Worm (Caenorhabditis elegans) whole organism, L1 larva: ENCODE results near the gene sorf-1.

Experiments
- C04F5.9 ChIP-seq: sonication (generic microtip); optimal IDR thresholded peaks from 2 replicates; lab custom pipeline; 2016; ENCODE audit warnings: missing genetic modification characterization, missing compliant biosample characterization
- C16A3.4 ChIP-seq: fragments of 150-350 bp; optimal IDR thresholded peaks from 2 replicates; lab custom pipeline; 2014; ENCODE audit warnings: missing biosample characterization, missing genetic modification characterization
- C34B4.2 ChIP-seq: sonication (generic microtip); optimal IDR thresholded peaks from 2 replicates; lab custom pipeline; 2017; ENCODE audit warnings: mild to moderate bottlenecking, missing genetic modification characterization, missing compliant biosample characterization
- F16B12.6 ChIP-seq: fragments of 150-350 bp; optimal IDR thresholded peaks from 2 replicates; lab custom pipeline; 2014; ENCODE audit warnings: missing biosample characterization, missing genetic modification characterization
- Y116A8C.19 ChIP-seq: sonication (generic microtip); optimal IDR thresholded peaks from 2 replicates; lab custom pipeline; 2016; ENCODE audit warnings: missing compliant biosample characterization, missing genetic modification characterization, borderline replicate concordance
- aha-1 ChIP-seq: fragments of 150-350 bp; optimal IDR thresholded peaks from 2 replicates; lab custom pipeline; 2014; ENCODE audit warnings: missing biosample characterization, missing genetic modification characterization
- ama-1 ChIP-seq: fragments of 150-350 bp; optimal IDR thresholded peaks from 2 replicates; lab custom pipeline; 2014
- blmp-1 ChIP-seq: fragments of 150-350 bp; optimal IDR thresholded peaks from 2 replicates; lab custom pipeline; 2014; ENCODE audit warnings: missing biosample characterization, missing genetic modification characterization
- ceh-82 ChIP-seq, 3 experiments: fragments of 150-350 bp in 1 of 3; sonication (generic microtip) in 2 of 3; optimal IDR thresholded peaks; 2 replicates each; lab custom pipeline; 2014 to 2017; ENCODE audit warnings: missing biosample characterization in 3 of 3, missing genetic modification characterization in 3 of 3
- ces-1 ChIP-seq: fragments of 150-350 bp; optimal IDR thresholded peaks from 2 replicates; lab custom pipeline; 2014; ENCODE audit warnings: missing biosample characterization, missing genetic modification reagents, missing genetic modification characterization
- dsc-1 ChIP-seq: sonication (generic microtip); optimal IDR thresholded peaks from 2 replicates; lab custom pipeline; 2016; ENCODE audit warnings: mild to moderate bottlenecking, missing genetic modification characterization, missing compliant biosample characterization
- efl-3 ChIP-seq: fragments of 200-800 bp; sonication (Bioruptor generic); optimal IDR thresholded peaks from 2 replicates; lab custom pipeline; 2018; ENCODE audit warnings: mild to moderate bottlenecking, missing genetic modification characterization, missing compliant biosample characterization
- elt-2 ChIP-seq: sonication (generic microtip); optimal IDR thresholded peaks from 2 replicates; lab custom pipeline; 2016; ENCODE audit warnings: missing genetic modification characterization, mild to moderate bottlenecking, inconsistent platforms, missing compliant biosample characterization, missing genetic modification reagents
- ets-5 ChIP-seq: fragments of 200-800 bp; sonication (Bioruptor generic); IDR thresholded peaks from 2 replicates; pipeline ENCODE4 v1.3.6; 2022; ENCODE audit warnings: missing genetic modification characterization, missing compliant biosample characterization
- fkh-10 ChIP-seq: sonication (generic microtip); optimal IDR thresholded peaks from 2 replicates; lab custom pipeline; 2017; ENCODE audit warnings: missing biosample characterization, missing genetic modification reagents, missing genetic modification characterization
- fkh-4 ChIP-seq: sonication (generic microtip); optimal IDR thresholded peaks from 2 replicates; lab custom pipeline; 2016; ENCODE audit warnings: missing compliant biosample characterization, missing genetic modification characterization, borderline replicate concordance
- fkh-8 ChIP-seq: sonication (generic microtip); optimal IDR thresholded peaks from 2 replicates; lab custom pipeline; 2016; ENCODE audit warnings: mild to moderate bottlenecking, missing genetic modification characterization, missing compliant biosample characterization
- isw-1 ChIP-seq: fragments of 200-800 bp; sonication (Bioruptor generic); IDR thresholded peaks from 2 replicates; pipeline ENCODE4 v1.3.6; 2022; ENCODE audit warnings: missing genetic modification characterization, missing compliant biosample characterization
- lin-13 ChIP-seq: fragments of 150-350 bp; optimal IDR thresholded peaks from 2 replicates; lab custom pipeline; 2014; ENCODE audit warnings: missing biosample characterization, missing genetic modification reagents, missing genetic modification characterization
- lin-14 ChIP-seq: fragments of 200-800 bp; sonication (Bioruptor generic); optimal IDR thresholded peaks from 2 replicates; lab custom pipeline; 2018; ENCODE audit warnings: mild to moderate bottlenecking, missing genetic modification characterization, moderate library complexity, missing compliant biosample characterization
- lin-39 ChIP-seq: fragments of 150-350 bp; optimal IDR thresholded peaks from 2 replicates; lab custom pipeline; 2014; ENCODE audit warnings: missing biosample characterization, missing genetic modification reagents, missing genetic modification characterization
- lir-3 ChIP-seq: sonication (generic microtip); optimal IDR thresholded peaks from 2 replicates; lab custom pipeline; 2016; ENCODE audit warnings: mild to moderate bottlenecking, missing genetic modification characterization, moderate library complexity, missing compliant biosample characterization; ENCODE audit not compliant: poor library complexity
- mdl-1 ChIP-seq, 2 experiments: fragments of 150-350 bp; optimal IDR thresholded peaks; 2 replicates each; lab custom pipeline; 2014 to 2017; ENCODE audit warnings: missing biosample characterization in 2 of 2, missing genetic modification characterization in 2 of 2, inconsistent platforms in 1 of 2
- mep-1 ChIP-seq: fragments of 150-350 bp; optimal IDR thresholded peaks from 2 replicates; lab custom pipeline; 2014; ENCODE audit warnings: missing biosample characterization, missing genetic modification characterization
- nhr-11 ChIP-seq: fragments of 150-350 bp; optimal IDR thresholded peaks from 2 replicates; lab custom pipeline; 2014; ENCODE audit warnings: missing biosample characterization, missing genetic modification characterization
- nhr-19 ChIP-seq: fragments of 200-800 bp; sonication (Bioruptor generic); conservative IDR thresholded peaks from 2 replicates; pipeline ENCODE4 v1.3.6; 2022; ENCODE audit warnings: missing genetic modification characterization, missing compliant biosample characterization
- nhr-71 ChIP-seq: sonication (generic microtip); optimal IDR thresholded peaks from 2 replicates; lab custom pipeline; 2016; ENCODE audit warnings: mild to moderate bottlenecking, missing genetic modification characterization, moderate library complexity, missing compliant biosample characterization
- nhr-76 ChIP-seq: sonication (generic microtip); optimal IDR thresholded peaks from 2 replicates; lab custom pipeline; 2017; ENCODE audit warnings: missing biosample characterization, missing genetic modification characterization
- nhr-77 ChIP-seq: fragments of 150-350 bp; optimal IDR thresholded peaks from 2 replicates; lab custom pipeline; 2014; ENCODE audit warnings: missing biosample characterization, missing genetic modification characterization
- nhr-85 ChIP-seq: sonication (generic microtip); peaks from one replicate; lab custom pipeline; 2016; ENCODE audit warnings: missing genetic modification characterization, inconsistent platforms, missing compliant biosample characterization
- nhr-90 ChIP-seq: sonication (generic microtip); optimal IDR thresholded peaks from 2 replicates; lab custom pipeline; 2016; ENCODE audit warnings: mild to moderate bottlenecking, missing genetic modification characterization, missing compliant biosample characterization; ENCODE audit not compliant: poor library complexity
- pag-3 ChIP-seq: sonication (generic microtip); optimal IDR thresholded peaks from 2 replicates; lab custom pipeline; 2017; ENCODE audit warnings: missing genetic modification characterization, mild to moderate bottlenecking, missing compliant biosample characterization, antibody characterized with exemption, borderline replicate concordance; ENCODE audit not compliant: insufficient read depth
- snpc-4 ChIP-seq: fragments of 150-350 bp; optimal IDR thresholded peaks from 2 replicates; lab custom pipeline; 2014; ENCODE audit warnings: missing biosample characterization, missing genetic modification characterization
- tbx-2 ChIP-seq: sonication (generic microtip); optimal IDR thresholded peaks from 2 replicates; lab custom pipeline; 2016; ENCODE audit warnings: missing genetic modification characterization, missing compliant biosample characterization
- unc-130 ChIP-seq: fragments of 150-350 bp; optimal IDR thresholded peaks from 2 replicates; lab custom pipeline; 2017; ENCODE audit warnings: missing biosample characterization, missing genetic modification characterization, inconsistent platforms
- unc-98 ChIP-seq: fragments of 200-800 bp; sonication (Bioruptor generic); IDR thresholded peaks from 2 replicates; pipeline ENCODE4 v1.3.6; 2022; ENCODE audit warnings: missing genetic modification characterization, missing compliant biosample characterization
- vab-15 ChIP-seq: sonication (generic microtip); optimal IDR thresholded peaks from 2 replicates; lab custom pipeline; 2017; ENCODE audit warnings: missing genotype, mild to moderate bottlenecking, missing genetic modification characterization, missing compliant biosample characterization
- zag-1 ChIP-seq: fragments of 150-350 bp; optimal IDR thresholded peaks from 2 replicates; lab custom pipeline; 2014; ENCODE audit warnings: missing biosample characterization, missing genetic modification characterization
- zip-4 ChIP-seq: fragments of 200-800 bp; sonication (Bioruptor generic); optimal IDR thresholded peaks from 2 replicates; lab custom pipeline; 2018; ENCODE audit warnings: mild to moderate bottlenecking, missing genetic modification characterization, moderate library complexity, missing compliant biosample characterization
- ztf-11 ChIP-seq, 2 experiments: sonication (generic microtip); optimal IDR thresholded peaks; 2 replicates each; lab custom pipeline; 2016 to 2017; ENCODE audit warnings: missing genetic modification characterization in 2 of 2, missing biosample characterization in 1 of 2, missing compliant biosample characterization in 1 of 2
- ztf-4 ChIP-seq: fragments of 150-350 bp; optimal IDR thresholded peaks from 2 replicates; lab custom pipeline; 2014; ENCODE audit warnings: missing biosample characterization, missing genetic modification characterization

The sorf-1 gene

ce11 chrX:3396735-3397134 lies 17.7 kb upstream of the sorf-1 start:
- TF ChIP-seq nhr-71 (tag; lab: Kevin White, UChicago) (no peak), fkh-8 (no peak), ets-5 (GFP tag; lab: Robert Waterston, UW) (no peak), blmp-1 (peak; percentile 70), aha-1 (no peak)
- TF ChIP-seq, all 84 proteins: peak for 1

- no peak for TF ChIP-seq pag-3 (tag; lab: Kevin White, UChicago)
- no peak for TF ChIP-seq nhr-71 (tag; lab: Kevin White, UChicago)
- peak; percentile 71 for TF ChIP-seq dsc-1 (tag; lab: Kevin White, UChicago)
These were observed 14.5 kb upstream of the sorf-1 start, which contains the start of gene slcf-2 for ce11 chrX:3393562-3393961. slcf-2 (plus strand) TSS chrX:3393862.

- TF ChIP-seq isw-1 (GFP tag; lab: Robert Waterston, UW) (no peak), tbx-2 (tag; lab: Kevin White, UChicago) (no peak), lin-13 (no peak), ces-1 (no peak), fkh-10 (GFP tag; lab: Kevin White, UChicago) (no peak), lir-3 (tag; lab: Kevin White, UChicago) (no peak), Y116A8C.19 (tag; lab: Kevin White, UChicago) (no peak), elt-2 (no peak), zip-4 (GFP tag; lab: Kevin White, UChicago) (no peak), zag-1 (tag; lab: Kevin White, UChicago) (no peak), nhr-90 (no peak), efl-3 (no peak), C34B4.2 (tag; lab: Kevin White, UChicago) (no peak), mdl-1 (tag; optimal IDR thresholded peaks at IDR 0.05; lab: Kevin White, UChicago) (no peak), unc-130 (tag; lab: Kevin White, UChicago) (no peak), nhr-76 (tag; lab: Kevin White, UChicago) (no peak)
These were observed 6.3 kb upstream of the sorf-1 start, which contains the start of gene acp-1 for ce11 chrX:3385362-3385761. acp-1 (minus strand) TSS chrX:3385462.

ce11 chrX:3380167-3380566 lies 1.1 kb upstream of the sorf-1 start, which contains the start of gene ZK563.7:
ZK563.7 (plus strand) TSS chrX:3380467.
- TF ChIP-seq nhr-85 (peak; percentile 43), C04F5.9 (tag; lab: Kevin White, UChicago) (no peak)

ce11 chrX:3375320-3375719 lies 3.7 kb downstream of the sorf-1 start:
- TF ChIP-seq dsc-1 (tag; lab: Kevin White, UChicago) (peak; percentile 88), fkh-4 (peak; percentile 50), nhr-71 (tag; lab: Kevin White, UChicago) (no peak), nhr-90 (no peak), ama-1 (lab: Kevin White, UChicago) (no peak), unc-98 (GFP tag; lab: Robert Waterston, UW) (no peak)

- peak; percentile 2 for TF ChIP-seq lin-14 (GFP tag; lab: Kevin White, UChicago)
- no peak for TF ChIP-seq vab-15
- TF ChIP-seq nhr-19: no peak
These were observed 4.4 kb downstream of the sorf-1 start, which contains the start of gene clc-3 for ce11 chrX:3374642-3375041. clc-3 (minus strand) TSS chrX:3374742.

ce11 chrX:3371264-3371663 lies 7.8 kb downstream of the sorf-1 start:
- TF ChIP-seq ceh-82 (tag; optimal IDR thresholded peaks at IDR 0.05; lab: Kevin White, UChicago) (peak; percentile 36 to 75 (median 65)), lin-39 (tag; lab: Kevin White, UChicago) (no peak), C04F5.9 (tag; lab: Kevin White, UChicago) (no peak), F16B12.6 (no peak), nhr-11 (tag; lab: Kevin White, UChicago) (no peak), nhr-77 (tag; lab: Kevin White, UChicago) (peak; percentile 74), fkh-8 (peak; percentile 68), aha-1 (no peak), mep-1 (tag; lab: Kevin White, UChicago) (peak; percentile 64), ztf-11 (tag; optimal IDR thresholded peaks at IDR 0.05; lab: Kevin White, UChicago) (no peak), ces-1 (no peak), zip-4 (GFP tag; lab: Kevin White, UChicago) (peak; percentile 26), efl-3 (no peak), nhr-76 (tag; lab: Kevin White, UChicago) (peak; percentile 14), C16A3.4 (tag; lab: Kevin White, UChicago) (peak; percentile 77), nhr-19 (peak; percentile 77), ztf-4 (tag; lab: Kevin White, UChicago) (no peak), snpc-4 (tag; lab: Kevin White, UChicago) (peak; percentile 14), C34B4.2 (tag; lab: Kevin White, UChicago) (no peak), nhr-71 (tag; lab: Kevin White, UChicago) (peak; percentile 75)
